Fruit fly (Drosophila melanogaster): ENCODE measurements around the gene CG14712.

The CG14712 gene

DNA sequence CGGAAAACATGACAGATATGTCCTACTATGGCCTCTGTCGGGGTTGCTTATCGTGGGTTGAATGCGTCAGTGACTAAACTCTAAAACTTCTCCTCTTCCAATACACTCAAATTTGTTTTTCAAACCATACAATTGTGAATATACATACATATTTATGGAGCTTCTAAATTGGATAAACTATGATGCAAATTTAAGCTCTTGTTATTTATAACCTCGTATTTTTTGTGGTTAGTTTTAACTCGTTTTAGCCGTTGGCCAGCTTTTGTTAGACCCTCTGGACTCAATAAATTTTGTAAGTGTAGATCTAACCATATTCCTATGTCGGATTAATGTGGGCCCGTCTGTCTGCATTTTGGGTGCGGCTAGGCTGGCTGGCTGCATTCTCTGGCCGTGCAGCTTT lies 11.2 kb upstream of the CG14712 start (continued):
- TF ChIP-seq grau (tag; optimal IDR thresholded peaks at IDR 0.05) (peak; percentile 42), bsh (GFP tag; optimal IDR thresholded peaks at IDR 0.05) (peak; percentile 33 to 83), MESR4 (GFP tag; optimal IDR thresholded peaks at IDR 0.05) (no peak), sqz (GFP tag; optimal IDR thresholded peaks at IDR 0.05) (no peak), CG4854 (GFP tag; optimal IDR thresholded peaks at IDR 0.05) (no peak), CG10654 (GFP tag; optimal IDR thresholded peaks at IDR 0.05) (no peak), trem (tag; optimal IDR thresholded peaks at IDR 0.05) (peak; percentile 48), CG16863 (GFP tag; optimal IDR thresholded peaks at IDR 0.05) (peak; percentile 37), CG6813 (GFP tag; optimal IDR thresholded peaks at IDR 0.05) (peak; percentile 10), al (GFP tag; IDR thresholded peaks at IDR 0.05) (no peak), vnd (GFP tag; IDR thresholded peaks at IDR 0.05; ENCODE audit: partially characterized antibody) (no peak), CG4707 (GFP tag; optimal IDR thresholded peaks at IDR 0.05) (no peak), CG17568 (GFP tag; optimal IDR thresholded peaks at IDR 0.05) (peak; percentile 10), cato (GFP tag; optimal IDR thresholded peaks at IDR 0.05; ENCODE audit: borderline replicate concordance) (no peak), ftz-f1 (GFP tag; optimal IDR thresholded peaks at IDR 0.05) (no peak), CG11723 (GFP tag; optimal IDR thresholded peaks at IDR 0.05) (no peak), CG17359 (tag; optimal IDR thresholded peaks at IDR 0.05) (peak; percentile 4), CG17802 (tag; optimal IDR thresholded peaks at IDR 0.05) (peak; percentile 3), CG1832 (GFP tag; optimal IDR thresholded peaks at IDR 0.05) (no peak), CG4360 (GFP tag; IDR thresholded peaks at IDR 0.05) (no peak), zen (tag; optimal IDR thresholded peaks at IDR 0.05) (peak; percentile 33), CG17361 (GFP tag; IDR thresholded peaks at IDR 0.05) (0 out of 3 replicates have a peak, but pooled peaks have one; percentile 36), CG14710 (tag; optimal IDR thresholded peaks at IDR 0.05) (peak; percentile 88), Xrp1 (GFP tag; IDR thresholded peaks at IDR 0.05) (peak; percentile 67), chif (GFP tag; optimal IDR thresholded peaks at IDR 0.05) (peak; percentile 3 to 46), CG1602 (GFP tag; optimal IDR thresholded peaks at IDR 0.05) (peak; percentile 4), CG12219 (GFP tag; optimal IDR thresholded peaks at IDR 0.05) (peak; percentile 4), z (GFP tag; IDR thresholded peaks at IDR 0.05) (no peak), HLH4C (GFP tag; IDR thresholded peaks at IDR 0.05; ENCODE audit: partially characterized antibody) (no peak), CG30403 (GFP tag; optimal IDR thresholded peaks at IDR 0.05) (peak; percentile 45), CG14667 (GFP tag; IDR thresholded peaks at IDR 0.05) (no peak), CHES-1-like (GFP tag; optimal IDR thresholded peaks at IDR 0.05) (no peak), az2 (GFP tag; optimal IDR thresholded peaks at IDR 0.05) (peak; percentile 33), H2.0 (GFP tag; IDR thresholded peaks at IDR 0.05) (0 out of 2 replicates have a peak, but pooled peaks have one; percentile 10), gsb-n (tag; optimal IDR thresholded peaks at IDR 0.05) (peak; percentile 70), Side (GFP tag; optimal IDR thresholded peaks at IDR 0.05) (no peak), bab2 (GFP tag; optimal IDR thresholded peaks at IDR 0.05) (no peak), otp (GFP tag; IDR thresholded peaks at IDR 0.05) (no peak), CG15696 (tag; optimal IDR thresholded peaks at IDR 0.05) (peak; percentile 53), CG4820 (GFP tag; optimal IDR thresholded peaks at IDR 0.05) (peak; percentile 44), CG6254 (GFP tag; optimal IDR thresholded peaks at IDR 0.05) (peak; percentile 60), CG18011 (GFP tag; optimal IDR thresholded peaks at IDR 0.05) (no peak), gfzf (GFP tag; optimal IDR thresholded peaks at IDR 0.05) (no peak), Jarid2 (GFP tag; optimal IDR thresholded peaks at IDR 0.05) (no peak), Sox102F (GFP tag; optimal IDR thresholded peaks at IDR 0.05) (peak; percentile 26), CG11398 (GFP tag; optimal IDR thresholded peaks at IDR 0.05) (no peak), CG17328 (GFP tag; IDR thresholded peaks at IDR 0.05) (0 out of 2 replicates have a peak, but pooled peaks have one; percentile 10), dmrt11E (tag; optimal IDR thresholded peaks at IDR 0.05) (peak; percentile 85), vfl (GFP tag; optimal IDR thresholded peaks at IDR 0.05) (no peak), dmrt99B (tag; optimal IDR thresholded peaks at IDR 0.05) (peak; percentile 36)

Measured in whole organism, embryonic.